Worm (Caenorhabditis elegans) whole organism, young adult: Measurements from ENCODE around the gene M7.8.
A peak's percentile ranks its signal among the peaks of the same experiment; 100 is the strongest.

Experiments used
- B0336.3 ChIP-seq: fragments of 200-800 bp; sonication (Bioruptor generic); IDR thresholded peaks from 2 replicates; pipeline ENCODE4 v1.3.6; 2022; ENCODE audit warnings: missing genetic modification characterization, missing compliant biosample characterization
- C06A6.2 ChIP-seq: fragments of 200-800 bp; sonication (Bioruptor generic); conservative IDR thresholded peaks from 2 replicates; pipeline ENCODE4 v1.3.6; 2022; ENCODE audit warnings: missing genetic modification characterization, missing compliant biosample characterization
- F22D6.2 ChIP-seq: sonication (generic microtip); optimal IDR thresholded peaks from 2 replicates; lab custom pipeline; 2016; ENCODE audit warnings: mild to moderate bottlenecking, missing genetic modification characterization, missing compliant biosample characterization
- F23B12.7 ChIP-seq: sonication (generic microtip); optimal IDR thresholded peaks from 2 replicates; lab custom pipeline; 2017; ENCODE audit warnings: missing genetic modification characterization, mild to moderate bottlenecking, missing compliant biosample characterization, antibody characterized with exemption, moderate library complexity; ENCODE audit not compliant: insufficient read depth
- F57C9.4 ChIP-seq: sonication (generic microtip); optimal IDR thresholded peaks from 2 replicates; lab custom pipeline; 2017; ENCODE audit warnings: mild to moderate bottlenecking, missing genetic modification characterization, missing compliant biosample characterization
- K12H6.12 ChIP-seq: fragments of 200-800 bp; sonication (Bioruptor generic); optimal IDR thresholded peaks from 2 replicates; lab custom pipeline; 2018; ENCODE audit warnings: mild to moderate bottlenecking, missing genetic modification characterization, missing compliant biosample characterization
- Y56A3A.18 ChIP-seq: fragments of 200-800 bp; sonication (Bioruptor generic); IDR thresholded peaks from 2 replicates; pipeline ENCODE4 v1.3.6; 2022; ENCODE audit warnings: missing genetic modification reagents, missing genetic modification characterization, missing compliant biosample characterization
- Y95B8A.8 ChIP-seq: fragments of 200-800 bp; sonication (Bioruptor generic); IDR thresholded peaks from 2 replicates; pipeline ENCODE4 v1.3.6; 2022; ENCODE audit warnings: missing genetic modification reagents, missing genetic modification characterization, missing compliant biosample characterization
- akir-1 ChIP-seq: fragments of 200-800 bp; sonication (Bioruptor generic); optimal IDR thresholded peaks from 2 replicates; lab custom pipeline; 2018; ENCODE audit warnings: mild to moderate bottlenecking, missing genetic modification characterization, moderate library complexity, missing compliant biosample characterization
- aptf-3 ChIP-seq: fragments of 200-800 bp; sonication (Bioruptor generic); IDR thresholded peaks from 2 replicates; pipeline ENCODE4 v1.3.6; 2022; ENCODE audit warnings: missing genetic modification characterization, missing compliant biosample characterization
- atf-7 ChIP-seq: sonication (generic microtip); optimal IDR thresholded peaks from 2 replicates; lab custom pipeline; 2017; ENCODE audit warnings: mild to moderate bottlenecking, missing genetic modification characterization, missing compliant biosample characterization
- attf-5 ChIP-seq: fragments of 200-800 bp; sonication (Bioruptor generic); optimal IDR thresholded peaks from 2 replicates; lab custom pipeline; 2018; ENCODE audit warnings: mild to moderate bottlenecking, missing genetic modification characterization, missing compliant biosample characterization
- bed-1 ChIP-seq: fragments of 200-800 bp; sonication (Bioruptor generic); IDR thresholded peaks from 2 replicates; pipeline ENCODE4 v1.3.6; 2022; ENCODE audit warnings: missing genetic modification reagents, missing genetic modification characterization, missing compliant biosample characterization
- cebp-2 ChIP-seq: fragments of 200-800 bp; sonication (Bioruptor generic); IDR thresholded peaks from 2 replicates; pipeline ENCODE4 v1.3.6; 2022; ENCODE audit warnings: missing genetic modification characterization, missing compliant biosample characterization
- ceh-91 ChIP-seq: fragments of 200-800 bp; sonication (Bioruptor generic); IDR thresholded peaks from 2 replicates; pipeline ENCODE4 v1.3.6; 2022; ENCODE audit warnings: missing genetic modification reagents, missing genetic modification characterization, missing compliant biosample characterization
- chd-7 ChIP-seq: sonication (generic microtip); optimal IDR thresholded peaks from 2 replicates; lab custom pipeline; 2016; ENCODE audit warnings: mild to moderate bottlenecking, missing genetic modification characterization, moderate library complexity, missing compliant biosample characterization
- dox-1 ChIP-seq: fragments of 200-800 bp; sonication (Bioruptor generic); IDR thresholded peaks from 2 replicates; pipeline ENCODE4 v1.3.6; 2022; ENCODE audit warnings: missing genetic modification reagents, missing genetic modification characterization, missing compliant biosample characterization
- dpff-1 ChIP-seq: sonication (generic microtip); optimal IDR thresholded peaks from 2 replicates; lab custom pipeline; 2017; ENCODE audit warnings: mild to moderate bottlenecking, missing genetic modification characterization, missing compliant biosample characterization
- efl-1 ChIP-seq: fragments of 150-350 bp; optimal IDR thresholded peaks from 2 replicates; lab custom pipeline; 2014; ENCODE audit warnings: missing biosample characterization, missing genetic modification reagents, missing genetic modification characterization
- fkh-3 ChIP-seq: sonication (generic microtip); optimal IDR thresholded peaks from 2 replicates; lab custom pipeline; 2016; ENCODE audit warnings: mild to moderate bottlenecking, missing genetic modification characterization, missing compliant biosample characterization
- him-1 ChIP-seq: sonication (generic microtip); optimal IDR thresholded peaks from 2 replicates; lab custom pipeline; 2016; ENCODE audit warnings: missing genotype, missing genetic modification reagents, missing genetic modification characterization, missing compliant biosample characterization
- hlh-26 ChIP-seq: fragments of 200-800 bp; sonication (Bioruptor generic); conservative IDR thresholded peaks from 2 replicates; pipeline ENCODE4 v1.3.6; 2022; ENCODE audit warnings: missing genetic modification reagents, missing genetic modification characterization, missing compliant biosample characterization
- let-526 ChIP-seq: fragments of 200-800 bp; sonication (Bioruptor generic); IDR thresholded peaks from 2 replicates; pipeline ENCODE4 v1.3.6; 2022; ENCODE audit warnings: missing genetic modification reagents, missing genetic modification characterization, missing compliant biosample characterization
- lin-26 ChIP-seq: fragments of 200-800 bp; sonication (Bioruptor generic); IDR thresholded peaks from 2 replicates; pipeline ENCODE4 v1.3.6; 2022; ENCODE audit warnings: missing genetic modification reagents, missing genetic modification characterization, missing compliant biosample characterization
- lin-40 ChIP-seq: sonication (generic microtip); optimal IDR thresholded peaks from 2 replicates; lab custom pipeline; 2016; ENCODE audit warnings: missing genetic modification characterization, mild to moderate bottlenecking, missing compliant biosample characterization, missing genotype, missing genetic modification reagents
- lsl-1 ChIP-seq: fragments of 200-800 bp; sonication (Bioruptor generic); optimal IDR thresholded peaks from 2 replicates; lab custom pipeline; 2018; ENCODE audit warnings: mild to moderate bottlenecking, missing genetic modification characterization, moderate library complexity, missing compliant biosample characterization
- lsy-27 ChIP-seq: sonication (generic microtip); optimal IDR thresholded peaks from 2 replicates; lab custom pipeline; 2017; ENCODE audit warnings: missing genetic modification characterization, mild to moderate bottlenecking, missing compliant biosample characterization, antibody characterized with exemption, missing genotype, borderline replicate concordance; ENCODE audit not compliant: insufficient read depth
- madf-10 ChIP-seq: sonication (generic microtip); optimal IDR thresholded peaks from 2 replicates; lab custom pipeline; 2016; ENCODE audit warnings: mild to moderate bottlenecking, missing genetic modification characterization, missing compliant biosample characterization
- madf-3 ChIP-seq: fragments of 200-800 bp; sonication (Bioruptor generic); IDR thresholded peaks from 2 replicates; pipeline ENCODE4 v1.3.6; 2022; ENCODE audit warnings: missing genetic modification reagents, missing genetic modification characterization, missing compliant biosample characterization
- madf-6 ChIP-seq: fragments of 200-800 bp; sonication (Bioruptor generic); IDR thresholded peaks from 2 replicates; pipeline ENCODE4 v1.3.6; 2022; ENCODE audit warnings: missing genetic modification reagents, missing genetic modification characterization, missing compliant biosample characterization
- mel-28 ChIP-seq: sonication (generic microtip); optimal IDR thresholded peaks from 2 replicates; lab custom pipeline; 2016; ENCODE audit warnings: borderline replicate concordance, mild to moderate bottlenecking, missing genetic modification characterization, missing compliant biosample characterization
- mxl-1 ChIP-seq: sonication (generic microtip); optimal IDR thresholded peaks from 2 replicates; lab custom pipeline; 2016; ENCODE audit warnings: missing genetic modification characterization, missing compliant biosample characterization
- nfya-1 ChIP-seq: sonication (generic microtip); optimal IDR thresholded peaks from 2 replicates; lab custom pipeline; 2017; ENCODE audit warnings: antibody characterized with exemption, missing compliant biosample characterization, missing genetic modification characterization, borderline replicate concordance; ENCODE audit not compliant: insufficient read depth
- nhr-27 ChIP-seq: fragments of 200-800 bp; sonication (Bioruptor generic); optimal IDR thresholded peaks from 2 replicates; lab custom pipeline; 2018; ENCODE audit warnings: mild to moderate bottlenecking, missing genetic modification characterization, moderate library complexity, missing compliant biosample characterization
- nhr-90 ChIP-seq: sonication (generic microtip); optimal IDR thresholded peaks from 2 replicates; lab custom pipeline; 2016; ENCODE audit warnings: missing genotype, mild to moderate bottlenecking, missing genetic modification characterization, missing compliant biosample characterization
- pbrm-1 ChIP-seq: fragments of 200-800 bp; sonication (Bioruptor generic); IDR thresholded peaks from 2 replicates; pipeline ENCODE4 v1.3.6; 2022; ENCODE audit warnings: missing genetic modification reagents, missing genetic modification characterization, missing compliant biosample characterization
- rec-8 ChIP-seq, 2 experiments: sonication (generic microtip); optimal IDR thresholded peaks; 2 replicates each; lab custom pipeline; 2016; ENCODE audit warnings: mild to moderate bottlenecking in 2 of 2, missing genetic modification characterization in 2 of 2, missing genetic modification reagents in 2 of 2, missing genotype in 2 of 2, missing biosample characterization in 1 of 2, missing compliant biosample characterization in 1 of 2, moderate library complexity in 1 of 2
- sdz-38 ChIP-seq: sonication (generic microtip); optimal IDR thresholded peaks from 2 replicates; lab custom pipeline; 2016; ENCODE audit warnings: missing genotype, missing genetic modification characterization, missing compliant biosample characterization
- sea-2 ChIP-seq: fragments of 200-800 bp; sonication (Bioruptor generic); IDR thresholded peaks from 2 replicates; pipeline ENCODE4 v1.3.6; 2022; ENCODE audit warnings: missing genetic modification characterization, missing compliant biosample characterization
- snpc-1.1 ChIP-seq: sonication (generic microtip); optimal IDR thresholded peaks from 2 replicates; lab custom pipeline; 2017; ENCODE audit warnings: missing genetic modification characterization, mild to moderate bottlenecking, missing compliant biosample characterization, antibody characterized with exemption, moderate library complexity, missing genotype, missing genetic modification reagents; ENCODE audit not compliant: insufficient read depth
- snpc-1.3 ChIP-seq: sonication (generic microtip); optimal IDR thresholded peaks from 2 replicates; lab custom pipeline; 2017; ENCODE audit warnings: missing genetic modification characterization, mild to moderate bottlenecking, missing compliant biosample characterization, antibody characterized with exemption, moderate library complexity, missing genotype, missing genetic modification reagents; ENCODE audit not compliant: insufficient read depth
- snpc-3.4 ChIP-seq: sonication (generic microtip); optimal IDR thresholded peaks from 2 replicates; lab custom pipeline; 2017; ENCODE audit warnings: missing genetic modification characterization, mild to moderate bottlenecking, missing compliant biosample characterization, antibody characterized with exemption, moderate library complexity, missing genotype, missing genetic modification reagents
- snpc-4 ChIP-seq, 5 experiments: fragments of 150-350 bp in 1 of 5; sonication (generic microtip) in 4 of 5; optimal IDR thresholded peaks; 2 replicates each; lab custom pipeline; 2014 to 2018; ENCODE audit warnings: missing genetic modification characterization in 5 of 5, missing biosample characterization in 3 of 5, antibody characterized with exemption in 2 of 5, mild to moderate bottlenecking in 2 of 5, missing compliant biosample characterization in 2 of 5, missing genotype in 2 of 5, moderate library complexity in 2 of 5, missing genetic modification reagents in 1 of 5
- tbp1 ChIP-seq: fragments of 200-800 bp; sonication (Bioruptor generic); optimal IDR thresholded peaks from 2 replicates; lab custom pipeline; 2018; ENCODE audit warnings: mild to moderate bottlenecking, missing genetic modification characterization, missing compliant biosample characterization
- unc-62 ChIP-seq: fragments of 150-350 bp; optimal IDR thresholded peaks from 2 replicates; lab custom pipeline; 2014; ENCODE audit warnings: missing biosample characterization, missing genetic modification reagents, missing genetic modification characterization
- zfh-2 ChIP-seq: fragments of 200-800 bp; sonication (Bioruptor generic); conservative IDR thresholded peaks from 2 replicates; pipeline ENCODE4 v1.3.6; 2022; ENCODE audit warnings: missing genetic modification reagents, missing genetic modification characterization, missing compliant biosample characterization
- ztf-22 ChIP-seq: fragments of 200-800 bp; sonication (Bioruptor generic); optimal IDR thresholded peaks from 2 replicates; lab custom pipeline; 2018; ENCODE audit warnings: mild to moderate bottlenecking, missing genetic modification characterization, moderate library complexity, missing compliant biosample characterization

M7.8 gene

DNA sequence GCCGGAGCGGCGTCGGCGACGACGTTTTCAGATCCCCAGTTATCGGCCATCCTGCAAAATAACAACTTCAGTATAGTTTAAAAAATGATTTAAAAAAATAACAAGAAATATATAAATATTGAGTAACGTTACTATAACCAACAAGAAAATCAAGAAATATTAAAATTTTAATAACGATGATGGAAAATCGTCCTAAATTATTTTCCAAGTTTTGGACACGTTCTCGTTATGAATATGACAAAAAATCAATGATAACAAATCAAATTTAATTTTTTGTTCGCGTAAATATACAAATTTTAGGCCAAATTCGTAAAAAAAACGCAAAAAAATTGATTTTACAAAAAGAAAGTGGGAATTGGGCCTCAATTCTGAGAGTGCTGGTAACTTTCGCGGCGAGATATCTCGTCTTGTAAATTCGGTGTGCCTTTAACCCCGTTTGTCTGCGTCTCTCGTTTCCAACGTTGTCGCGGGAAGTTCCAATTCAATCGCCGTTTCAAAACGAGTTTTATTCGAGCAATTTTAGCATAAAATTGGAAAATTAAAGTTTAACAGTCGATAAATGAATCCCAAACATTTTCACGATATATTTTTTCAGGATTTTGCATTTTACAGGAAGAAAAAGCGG, 16.2 kb upstream of the M7.8 start, which contains the start of gene rps-5:
Gene rps-5 (minus strand): TSS at position 51 of the 625 bp plus-strand sequence.
- TF ChIP-seq pbrm-1 (GFP tag; lab: Robert Waterston, UW) (0 out of 2 replicates have a peak, but pooled peaks have one; percentile 11), F57C9.4 (no peak), lin-26 (GFP tag; lab: Robert Waterston, UW) (no peak), akir-1 (GFP tag; lab: Kevin White, UChicago) (no peak), nhr-90 (tag; lab: Kevin White, UChicago) (no peak), zfh-2 (GFP tag; lab: Robert Waterston, UW) (no peak), sea-2 (GFP tag; lab: Robert Waterston, UW) (no peak), cebp-2 (GFP tag; lab: Robert Waterston, UW) (no peak), snpc-3.4 (tag; lab: Kevin White, UChicago) (peak; percentile 41), efl-1 (GFP tag; lab: Kevin White, UChicago) (no peak), let-526 (GFP tag; lab: Robert Waterston, UW) (no peak), tbp1 (GFP tag; lab: Kevin White, UChicago) (peak; percentile 34), Y56A3A.18 (no peak), madf-10 (tag; lab: Kevin White, UChicago) (no peak), nfya-1 (tag; lab: Kevin White, UChicago) (no peak), unc-62 (GFP tag; lab: Kevin White, UChicago) (no peak), sdz-38 (tag; lab: Kevin White, UChicago) (no peak), lin-40 (tag; lab: Kevin White, UChicago) (no peak), attf-5 (no peak), Y95B8A.8 (GFP tag; lab: Robert Waterston, UW) (no peak), dpff-1 (tag; lab: Kevin White, UChicago) (no peak), rec-8 (tag; optimal IDR thresholded peaks at IDR 0.05; lab: Kevin White, UChicago) (no peak), lsy-27 (tag; lab: Kevin White, UChicago) (no peak), hlh-26 (no peak), snpc-1.1 (no peak), K12H6.12 (tag; lab: Kevin White, UChicago) (no peak), madf-3 (no peak), F23B12.7 (tag; lab: Kevin White, UChicago) (peak; percentile 13), chd-7 (tag; lab: Kevin White, UChicago) (no peak), mxl-1 (tag; lab: Kevin White, UChicago) (no peak), ceh-91 (GFP tag; lab: Robert Waterston, UW) (no peak), atf-7 (tag; lab: Kevin White, UChicago) (no peak), B0336.3 (GFP tag; lab: Robert Waterston, UW) (no peak), C06A6.2 (no peak), mel-28 (tag; lab: Kevin White, UChicago) (no peak), aptf-3 (GFP tag; lab: Robert Waterston, UW) (no peak), dox-1 (GFP tag; lab: Robert Waterston, UW) (no peak), madf-6 (GFP tag; lab: Robert Waterston, UW) (peak; percentile 68), nhr-27 (tag; lab: Kevin White, UChicago) (no peak), him-1 (tag; lab: Kevin White, UChicago) (no peak), ztf-22 (GFP tag; lab: Kevin White, UChicago) (no peak), F22D6.2 (tag; lab: Kevin White, UChicago) (no peak), lsl-1 (GFP tag; lab: Kevin White, UChicago) (peak; percentile 55), snpc-1.3 (tag; lab: Kevin White, UChicago) (peak; percentile 33), fkh-3 (tag; lab: Kevin White, UChicago) (no peak), bed-1 (no peak), snpc-4 (GFP tag; optimal IDR thresholded peaks at IDR 0.05; lab: Kevin White, UChicago) (no peak), snpc-4 (tag; optimal IDR thresholded peaks at IDR 0.05; lab: Kevin White, UChicago) (peak in 2 of 4 experiments; percentile 29 to 31)
